Fruit fly (Drosophila melanogaster): ENCODE data around the gene Naglu.

Gene Naglu

DNA sequence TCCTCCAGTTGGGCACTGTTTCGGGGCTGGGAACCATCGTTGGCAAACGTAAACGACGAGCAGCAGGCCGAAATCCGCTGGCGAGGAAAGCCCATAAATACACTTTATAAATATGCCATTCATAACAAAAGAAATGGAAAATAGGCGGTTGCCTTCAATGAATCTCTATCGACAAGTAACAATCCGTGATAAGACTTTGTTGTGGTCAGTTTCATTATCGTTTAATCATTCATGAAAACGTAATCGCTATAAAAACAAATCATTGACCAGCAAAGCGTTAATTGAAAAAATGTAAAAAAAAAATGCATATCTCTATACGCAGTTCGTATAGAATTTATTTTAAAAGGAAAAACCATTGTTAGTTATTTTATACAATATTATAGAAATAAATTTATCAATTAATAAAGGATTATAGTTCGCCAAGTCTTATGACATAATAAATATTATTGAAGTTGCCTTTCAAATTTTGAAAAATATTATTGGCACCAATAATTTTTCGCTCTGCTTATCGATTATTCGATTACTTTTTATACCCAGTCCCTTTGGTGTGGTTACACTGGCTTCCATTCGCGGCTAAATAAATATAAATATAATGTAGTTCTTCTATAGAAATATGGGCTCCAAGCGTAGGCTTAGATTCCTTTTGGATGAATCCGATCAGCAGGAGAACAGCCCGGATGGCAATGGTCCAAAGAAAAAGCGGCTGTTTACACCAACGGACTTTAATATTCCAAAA, 11.6 kb downstream of the Naglu start, which contains the start of gene CG31898 (continued):
- TF ChIP-seq trem (tag; optimal IDR thresholded peaks at IDR 0.05) (peak; percentile 21), BEAF-32 (GFP tag; optimal IDR thresholded peaks at IDR 0.05) (peak; percentile 34), CG13287 (GFP tag; IDR thresholded peaks at IDR 0.05; ENCODE audit: partially characterized antibody) (peak; percentile 31; the same call in 1 of the 2 replicates), stwl (tag; optimal IDR thresholded peaks at IDR 0.05) (peak; percentile 58), exex (tag; optimal IDR thresholded peaks at IDR 0.05) (peak; percentile 34), ftz-f1 (GFP tag; optimal IDR thresholded peaks at IDR 0.05) (no peak), bbx (GFP tag; IDR thresholded peaks at IDR 0.05; ENCODE audit: partially characterized antibody) (peak; percentile 9; the same call in 1 of the 2 replicates), CG2116 (GFP tag; optimal IDR thresholded peaks at IDR 0.05) (peak; percentile 76), CG15073 (GFP tag; optimal IDR thresholded peaks at IDR 0.05) (no peak), Dp (GFP tag; optimal IDR thresholded peaks at IDR 0.05) (peak; percentile 94)

DNA sequence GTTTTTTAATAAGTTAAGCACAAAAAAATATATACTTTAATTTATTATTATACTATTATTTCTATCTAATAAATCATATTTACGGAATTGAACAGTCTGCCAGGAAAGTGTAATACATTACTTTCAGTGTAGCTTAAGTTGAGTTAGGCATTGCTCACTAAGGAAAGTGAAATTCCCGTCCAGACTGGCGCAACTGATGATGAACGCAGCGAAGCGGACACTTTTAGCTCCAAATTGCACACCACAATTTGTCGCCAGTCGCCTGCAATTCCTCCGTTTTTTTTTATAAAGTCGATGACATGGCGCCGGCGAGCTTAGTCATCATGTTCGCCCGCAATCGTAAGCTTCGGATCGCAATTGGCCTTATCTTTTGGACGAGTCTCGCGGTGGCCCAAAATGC, 12.9 kb downstream of the Naglu start, which contains the start of gene CG13386:
Gene CG13386 (plus strand): TSS at position 301 of the 400 bp plus-strand sequence.
- TF ChIP-seq Ets65A (GFP tag) (peak; percentile 22), Adf1 (GFP tag; IDR thresholded peaks at IDR 0.05) (no peak), Ptx1 (GFP tag; IDR thresholded peaks at IDR 0.05) (no peak), CG8944 (GFP tag; optimal IDR thresholded peaks at IDR 0.05) (no peak), repo (GFP tag; optimal IDR thresholded peaks at IDR 0.05) (no peak), al (GFP tag; IDR thresholded peaks at IDR 0.05) (no peak), prd (optimal IDR thresholded peaks at IDR 0.05) (no peak), prd (GFP tag; IDR thresholded peaks at IDR 0.05) (peak; percentile 7; the same call in 1 of the 3 replicates), CG11085 (GFP tag; IDR thresholded peaks at IDR 0.05) (no peak), vvl (GFP tag; IDR thresholded peaks at IDR 0.05) (no peak)

DNA sequence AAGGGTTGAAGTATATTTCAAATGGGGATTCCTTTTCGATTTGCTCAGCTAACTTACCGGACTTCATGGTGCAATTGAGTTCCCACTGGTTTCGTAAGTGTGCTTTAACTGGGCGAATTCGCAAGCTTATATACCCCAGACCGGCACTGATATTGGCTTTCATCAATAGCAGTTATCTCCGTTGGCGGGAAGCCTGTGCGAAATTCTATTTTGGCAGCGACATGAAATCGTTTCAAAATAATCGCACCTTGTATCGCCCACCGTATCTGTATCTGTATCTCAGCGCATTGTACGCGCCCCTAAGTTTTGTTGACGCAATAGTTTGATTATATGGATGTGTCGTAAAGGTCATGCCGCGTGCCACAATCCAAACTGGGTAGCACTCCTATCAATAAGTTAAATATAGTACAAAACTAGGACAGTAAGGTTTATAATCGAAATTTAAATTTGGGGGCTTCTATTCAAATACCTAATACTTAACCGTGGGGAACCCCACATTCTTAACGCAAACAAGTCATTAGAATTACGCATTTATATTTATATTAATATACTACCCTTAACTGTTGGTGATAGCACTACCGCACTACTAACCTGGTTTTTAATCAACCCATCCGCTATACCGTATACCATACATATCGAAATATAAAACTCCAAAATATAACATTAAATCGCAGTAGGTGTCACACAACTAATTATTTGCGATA, 15.5 kb downstream of the Naglu start, which contains the start of the genes Peritrophin-15a and CG13385:
Gene Peritrophin-15a (minus strand): TSS at position 101 of the 704 bp plus-strand sequence.
Gene CG13385 (plus strand): TSS at position 654 of the 704 bp plus-strand sequence.
- TF ChIP-seq Dfd (GFP tag; optimal IDR thresholded peaks at IDR 0.05) (no peak), CG13894 (tag; optimal IDR thresholded peaks at IDR 0.05) (no peak), CG5953 (GFP tag; IDR thresholded peaks at IDR 0.05) (no peak), Usf (GFP tag; optimal IDR thresholded peaks at IDR 0.05) (no peak), Max (GFP tag; optimal IDR thresholded peaks at IDR 0.05) (no peak), row (GFP tag; IDR thresholded peaks at IDR 0.05) (no peak), CG11247 (GFP tag; IDR thresholded peaks at IDR 0.05) (no peak), CG10209 (GFP tag; optimal IDR thresholded peaks at IDR 0.05) (no peak), CG17361 (GFP tag; IDR thresholded peaks at IDR 0.05) (no peak), CG16815 (GFP tag; optimal IDR thresholded peaks at IDR 0.05) (no peak), CG4282 (GFP tag; optimal IDR thresholded peaks at IDR 0.05) (no peak), Asciz (GFP tag; optimal IDR thresholded peaks at IDR 0.05) (no peak), CG32532 (GFP tag; IDR thresholded peaks at IDR 0.05) (no peak)

DNA sequence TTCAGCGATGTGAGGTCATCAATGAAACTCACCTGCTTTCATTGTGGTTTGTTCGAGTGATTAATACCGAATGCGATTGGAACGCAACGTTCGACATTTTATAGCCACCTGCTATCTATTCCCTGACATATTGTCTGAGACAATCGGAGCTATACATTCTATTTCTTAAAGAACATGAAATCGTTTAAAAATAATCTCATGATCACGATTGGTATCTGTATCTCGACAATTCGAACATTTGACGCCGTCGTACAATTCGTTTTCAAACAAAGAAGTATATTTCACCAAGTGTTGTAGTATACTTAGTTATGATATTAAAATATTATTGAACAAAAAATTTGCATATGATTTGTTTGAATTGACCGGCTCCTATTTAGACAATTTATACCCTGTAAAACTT, 16.8 kb downstream of the Naglu start, which contains the start of gene Peritrophin-15b:
Gene Peritrophin-15b (minus strand): TSS at position 101 of the 400 bp plus-strand sequence.
- no peak for TF ChIP-seq CG14965 (GFP tag; optimal IDR thresholded peaks at IDR 0.05; ENCODE audit: borderline replicate concordance)
- no peak for TF ChIP-seq CG12236 (GFP tag; optimal IDR thresholded peaks at IDR 0.05)

Data from whole organism, embryonic.